Worm (Caenorhabditis elegans): ENCODE results near the gene Y110A2AR.1.

DNA sequence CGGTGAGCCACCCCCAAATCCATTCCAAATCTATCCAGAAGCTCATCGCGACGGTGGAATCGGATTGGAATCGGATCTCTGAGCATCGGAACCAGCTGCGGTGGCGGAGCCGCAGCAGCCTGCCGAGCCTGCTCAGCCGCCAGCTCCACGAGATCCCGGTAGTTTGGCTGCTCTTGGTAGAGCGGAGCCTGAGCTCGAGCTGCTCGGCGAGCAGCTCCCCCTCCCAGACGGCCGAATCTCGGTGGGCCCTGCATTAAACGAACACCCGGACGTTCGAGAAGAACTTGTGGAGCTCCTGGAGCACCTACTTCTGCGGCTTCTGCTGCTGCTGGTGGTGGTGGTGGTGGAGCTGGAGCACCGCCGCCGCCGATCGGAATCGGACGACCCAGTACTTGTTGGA, 15.8 kb upstream of the Y110A2AR.1 start:
- TF ChIP-seq egl-27 (tag; optimal IDR thresholded peaks at IDR 0.05): no peak
- TF ChIP-seq ztf-11 (tag; optimal IDR thresholded peaks at IDR 0.05): no peak
- TF ChIP-seq ztf-1 (GFP tag; conservative IDR thresholded peaks at IDR 0.05): no peak
- TF ChIP-seq unc-39 (tag; optimal IDR thresholded peaks at IDR 0.05): no peak
- TF ChIP-seq lin-11 (tag; optimal IDR thresholded peaks at IDR 0.05): no peak
- no peak for TF ChIP-seq snpc-4 (tag; optimal IDR thresholded peaks at IDR 0.05)
- no peak for TF ChIP-seq ZK546.5 (tag; optimal IDR thresholded peaks at IDR 0.05)
- TF ChIP-seq nhr-23 (tag; optimal IDR thresholded peaks at IDR 0.05): no peak
- TF ChIP-seq R02D3.7 (tag; optimal IDR thresholded peaks at IDR 0.05): no peak

Data from whole organism, L2 larva.